Worm (Caenorhabditis elegans): ENCODE data around the gene str-151.

str-151 gene

ce11 chrV:16593792-16594059 is 17.7 kb downstream of the str-151 start:
- TF ChIP-seq elt-3 (tag; optimal IDR thresholded peaks at IDR 0.05) (no peak), unc-62 (GFP tag; optimal IDR thresholded peaks at IDR 0.05) (no peak), ama-1 (optimal IDR thresholded peaks at IDR 0.05) (peak; percentile 6)

- peak in 1 of 6 experiments; percentile 47 for TF ChIP-seq elt-3 (tag; optimal IDR thresholded peaks at IDR 0.05)
- TF ChIP-seq blmp-1 (tag; optimal IDR thresholded peaks at IDR 0.05): peak; percentile 24
- no peak for TF ChIP-seq fos-1 (tag; optimal IDR thresholded peaks at IDR 0.05)
- peak; percentile 16 for TF ChIP-seq lsy-2 (tag; optimal IDR thresholded peaks at IDR 0.05)
- no peak for TF ChIP-seq unc-86 (tag; optimal IDR thresholded peaks at IDR 0.05)
- no peak for TF ChIP-seq zag-1 (tag; optimal IDR thresholded peaks at IDR 0.05)
- TF ChIP-seq rnt-1 (tag; optimal IDR thresholded peaks at IDR 0.05): peak; percentile 68
- peak; percentile 41 for TF ChIP-seq lin-14 (GFP tag; optimal IDR thresholded peaks at IDR 0.05)
- peak; percentile 48 for TF ChIP-seq nhr-19 (GFP tag; conservative IDR thresholded peaks at IDR 0.05)
- peak; percentile 30 for TF ChIP-seq snu-23 (GFP tag; optimal IDR thresholded peaks at IDR 0.05)
- TF ChIP-seq lir-3 (tag; optimal IDR thresholded peaks at IDR 0.05; ENCODE audit: poor library complexity): peak; percentile 12
- peak; percentile 60 for TF ChIP-seq nhr-71 (tag; optimal IDR thresholded peaks at IDR 0.05)
- TF ChIP-seq isw-1 (GFP tag; IDR thresholded peaks at IDR 0.05): no peak
- TF ChIP-seq pqm-1 (tag; optimal IDR thresholded peaks at IDR 0.05): no peak
These were observed 18.5 kb downstream of the str-151 start for ce11 chrV:16594514-16594913.

DNA sequence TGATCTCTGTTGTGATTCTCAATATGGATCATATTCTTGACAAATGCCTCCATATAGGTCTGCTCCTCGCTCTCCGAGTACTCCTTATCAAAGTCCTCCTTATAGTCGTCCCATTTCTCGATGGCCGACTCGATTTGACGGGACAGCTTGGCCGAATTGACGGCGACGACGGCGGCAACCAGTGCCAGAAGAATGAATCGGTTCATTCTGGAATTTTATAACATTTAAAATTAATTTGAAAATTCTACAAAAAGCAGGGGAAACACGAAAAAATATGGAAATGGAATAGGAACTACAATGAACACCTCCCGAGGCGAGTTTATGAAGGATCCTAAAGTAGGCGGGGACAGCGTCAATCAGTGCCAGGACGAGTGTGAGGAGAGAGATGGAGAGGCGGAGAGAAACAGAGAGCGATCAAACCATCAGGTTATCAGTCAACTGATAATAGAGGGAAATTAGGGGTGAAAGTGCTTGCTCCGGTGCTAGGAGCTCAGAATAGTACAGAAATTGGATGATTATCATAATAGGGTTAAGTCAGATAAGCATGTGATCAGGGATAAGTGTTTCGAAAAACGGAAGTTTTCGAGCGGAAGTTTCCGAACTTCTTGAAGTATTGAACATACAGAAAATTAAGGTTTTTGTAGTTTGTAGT is 19.3 kb downstream of the str-151 start, which contains the start of gene cpl-1:
Gene cpl-1, minus strand, starts transcription at position 207 of the 652 bp plus-strand sequence.
- TF ChIP-seq lin-35 (GFP tag; optimal IDR thresholded peaks at IDR 0.05) (peak in 1 of 2 experiments; percentile 27), unc-30 (tag; optimal IDR thresholded peaks at IDR 0.05) (no peak), nhr-90 (tag; optimal IDR thresholded peaks at IDR 0.05; ENCODE audit: poor library complexity) (peak; percentile 36), rnt-1 (tag; optimal IDR thresholded peaks at IDR 0.05) (peak; percentile 37), lin-14 (GFP tag; optimal IDR thresholded peaks at IDR 0.05) (peak; percentile 24), pag-3 (tag; optimal IDR thresholded peaks at IDR 0.05; ENCODE audit: borderline replicate concordance, insufficient read depth) (no peak), nhr-19 (GFP tag; conservative IDR thresholded peaks at IDR 0.05) (peak; percentile 16; the same call in 1 of the 2 replicates), pqm-1 (tag; optimal IDR thresholded peaks at IDR 0.05) (no peak), ets-5 (GFP tag; IDR thresholded peaks at IDR 0.05) (no peak), efl-1 (optimal IDR thresholded peaks at IDR 0.05) (no peak), efl-1 (GFP tag; optimal IDR thresholded peaks at IDR 0.05 in 1 of 2) (peak in 1 of 2 experiments; percentile 87), aha-1 (tag; optimal IDR thresholded peaks at IDR 0.05) (no peak), snu-23 (GFP tag; optimal IDR thresholded peaks at IDR 0.05) (peak; percentile 6), ama-1 (optimal IDR thresholded peaks at IDR 0.05) (peak; percentile 88), snpc-4 (tag; optimal IDR thresholded peaks at IDR 0.05) (no peak), jun-1 (tag; optimal IDR thresholded peaks at IDR 0.05) (peak; percentile 18), blmp-1 (tag; optimal IDR thresholded peaks at IDR 0.05) (peak; percentile 4), C04F5.9 (tag; optimal IDR thresholded peaks at IDR 0.05) (no peak), nhr-237 (tag; optimal IDR thresholded peaks at IDR 0.05) (no peak), tlp-1 (tag; optimal IDR thresholded peaks at IDR 0.05) (no peak), elt-2 (tag; optimal IDR thresholded peaks at IDR 0.05) (peak; percentile 88), nhr-20 (tag; optimal IDR thresholded peaks at IDR 0.05) (peak; percentile 23), nhr-71 (tag; optimal IDR thresholded peaks at IDR 0.05) (peak; percentile 45)

DNA sequence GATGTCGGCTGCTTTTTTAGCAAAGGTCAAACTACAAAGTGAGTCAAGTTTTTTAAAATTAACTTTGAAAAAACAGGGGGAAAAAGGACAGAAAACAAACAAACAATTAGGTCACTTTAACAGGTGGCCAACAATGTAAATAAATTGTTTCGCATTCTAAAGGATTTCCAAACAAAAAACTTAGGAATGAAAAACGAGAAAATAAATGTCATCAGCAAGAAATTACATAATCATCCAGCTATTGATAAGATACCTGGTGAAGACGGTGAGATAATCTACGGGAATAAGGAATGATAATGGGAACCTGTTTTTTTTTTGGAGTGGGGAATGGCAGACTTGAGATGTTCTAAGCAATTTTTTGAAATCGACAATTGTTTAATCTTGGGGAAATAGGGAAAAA is 20.1 kb downstream of the str-151 start:
- TF ChIP-seq elt-3 (tag; optimal IDR thresholded peaks at IDR 0.05): peak in 1 of 6 experiments; percentile 19
- TF ChIP-seq sox-4 (tag; optimal IDR thresholded peaks at IDR 0.05): no peak
- no peak for TF ChIP-seq skn-1 (tag; optimal IDR thresholded peaks at IDR 0.05)

- TF ChIP-seq ama-1 (optimal IDR thresholded peaks at IDR 0.05): no peak
- no peak for TF ChIP-seq ztf-11 (tag; optimal IDR thresholded peaks at IDR 0.05)
- TF ChIP-seq nhr-85 (tag): no peak
- no peak for TF ChIP-seq unc-86 (tag; optimal IDR thresholded peaks at IDR 0.05)
- TF ChIP-seq efl-3 (GFP tag; optimal IDR thresholded peaks at IDR 0.05): no peak
- TF ChIP-seq C16A3.4 (tag; optimal IDR thresholded peaks at IDR 0.05): no peak
- TF ChIP-seq dpl-1 (GFP tag; optimal IDR thresholded peaks at IDR 0.05): no peak
- peak; percentile 73 for TF ChIP-seq fkh-4 (tag; optimal IDR thresholded peaks at IDR 0.05; ENCODE audit: borderline replicate concordance)
- peak; percentile 65 for TF ChIP-seq rnt-1 (tag; optimal IDR thresholded peaks at IDR 0.05)
- no peak for TF ChIP-seq pag-3 (tag; optimal IDR thresholded peaks at IDR 0.05; ENCODE audit: borderline replicate concordance, insufficient read depth)
- no peak for TF ChIP-seq ztf-4 (tag; optimal IDR thresholded peaks at IDR 0.05)
- TF ChIP-seq mep-1 (tag; optimal IDR thresholded peaks at IDR 0.05): no peak
- TF ChIP-seq C04F5.9 (tag; optimal IDR thresholded peaks at IDR 0.05): no peak
- TF ChIP-seq nhr-19 (GFP tag; conservative IDR thresholded peaks at IDR 0.05): peak; percentile 66
- no peak for TF ChIP-seq aha-1 (tag; optimal IDR thresholded peaks at IDR 0.05)
- no peak for TF ChIP-seq egl-13 (tag; optimal IDR thresholded peaks at IDR 0.05)
- no peak for TF ChIP-seq nhr-90 (tag; optimal IDR thresholded peaks at IDR 0.05; ENCODE audit: poor library complexity)
- no peak for TF ChIP-seq C34B4.2 (tag; optimal IDR thresholded peaks at IDR 0.05)
- peak; percentile 47 for TF ChIP-seq nhr-71 (tag; optimal IDR thresholded peaks at IDR 0.05)
- TF ChIP-seq F16B12.6 (tag; optimal IDR thresholded peaks at IDR 0.05): no peak
These were observed 22.4 kb downstream of the str-151 start for ce11 chrV:16598437-16598836.
